Worm (Caenorhabditis elegans): Measurements from ENCODE around the gene set-8.

The set-8 gene

ce11 chrX:13414974-13415373 lies 31.5 kb upstream of the set-8 start (continued):
- no peak for TF ChIP-seq unc-130 (GFP tag; optimal IDR thresholded peaks at IDR 0.05)
- TF ChIP-seq K12H6.12 (tag; optimal IDR thresholded peaks at IDR 0.05): no peak
- no peak for TF ChIP-seq F33H1.4 (GFP tag; IDR thresholded peaks at IDR 0.05)
- TF ChIP-seq hsf-1 (GFP tag; IDR thresholded peaks at IDR 0.05): no peak
- no peak for TF ChIP-seq dpff-1 (tag; optimal IDR thresholded peaks at IDR 0.05)
- TF ChIP-seq Y95B8A.8 (GFP tag; IDR thresholded peaks at IDR 0.05): no peak
- peak; percentile 12 for TF ChIP-seq T07F8.4 (tag; optimal IDR thresholded peaks at IDR 0.05)
- peak; percentile 26 to 48 for TF ChIP-seq rec-8 (tag; optimal IDR thresholded peaks at IDR 0.05)
- TF ChIP-seq egl-18 (GFP tag; IDR thresholded peaks at IDR 0.05): no peak
- no peak for TF ChIP-seq lin-54 (GFP tag; optimal IDR thresholded peaks at IDR 0.05)
- no peak for TF ChIP-seq tbx-9 (tag; optimal IDR thresholded peaks at IDR 0.05; ENCODE audit: borderline replicate concordance)
- no peak for TF ChIP-seq F52B5.7 (tag; optimal IDR thresholded peaks at IDR 0.05)
- no peak for TF ChIP-seq ztf-22 (GFP tag; optimal IDR thresholded peaks at IDR 0.05)
- TF ChIP-seq hlh-12 (tag; optimal IDR thresholded peaks at IDR 0.05): no peak
- peak; percentile 39 for TF ChIP-seq snpc-1.3 (tag; optimal IDR thresholded peaks at IDR 0.05; ENCODE audit: insufficient read depth)
- TF ChIP-seq ama-1 (optimal IDR thresholded peaks at IDR 0.05): no peak
- peak in 1 of 2 experiments; percentile 58 for TF ChIP-seq ama-1 (GFP tag; optimal IDR thresholded peaks at IDR 0.05)
- TF ChIP-seq egrh-3 (GFP tag; IDR thresholded peaks at IDR 0.05): no peak
- TF ChIP-seq mcd-1 (GFP tag; IDR thresholded peaks at IDR 0.05): no peak; the same call in 1 of the 2 replicates
- no peak for TF ChIP-seq cebp-2 (GFP tag; IDR thresholded peaks at IDR 0.05)
- TF ChIP-seq rpc-1 (optimal IDR thresholded peaks at IDR 0.05): peak; percentile 69
- peak; percentile 79 for TF ChIP-seq rpc-1 (tag; optimal IDR thresholded peaks at IDR 0.05)
- no peak for TF ChIP-seq ztf-6 (GFP tag; IDR thresholded peaks at IDR 0.05)
- TF ChIP-seq unc-62 (GFP tag; optimal IDR thresholded peaks at IDR 0.05): no peak
- TF ChIP-seq pha-4 (tag; optimal IDR thresholded peaks at IDR 0.05): no peak
- TF ChIP-seq lin-26 (GFP tag; IDR thresholded peaks at IDR 0.05): peak; percentile 69
- no peak for TF ChIP-seq ccch-3 (GFP tag; optimal IDR thresholded peaks at IDR 0.05)
- no peak for TF ChIP-seq nhr-179 (tag; optimal IDR thresholded peaks at IDR 0.05)
- TF ChIP-seq F57A8.1 (GFP tag; optimal IDR thresholded peaks at IDR 0.05): no peak
- TF ChIP-seq C17E4.6 (GFP tag; IDR thresholded peaks at IDR 0.05): no peak
- TF ChIP-seq die-1 (tag; optimal IDR thresholded peaks at IDR 0.05): peak; percentile 65
- TF ChIP-seq mxl-1 (tag; optimal IDR thresholded peaks at IDR 0.05): peak; percentile 33
- TF ChIP-seq F39B2.1 (GFP tag; IDR thresholded peaks at IDR 0.05): no peak
- no peak for TF ChIP-seq Y53G8AR.9 (GFP tag; conservative IDR thresholded peaks at IDR 0.05)
- TF ChIP-seq F57C9.4 (tag; optimal IDR thresholded peaks at IDR 0.05): no peak
- TF ChIP-seq chd-7 (tag; optimal IDR thresholded peaks at IDR 0.05): peak; percentile 55
- TF ChIP-seq cebp-1 (GFP tag; IDR thresholded peaks at IDR 0.05): no peak
- TF ChIP-seq cebp-1 (tag; optimal IDR thresholded peaks at IDR 0.05): no peak
- peak; percentile 78 for TF ChIP-seq nhr-90 (tag; optimal IDR thresholded peaks at IDR 0.05)
- no peak for TF ChIP-seq ceh-58 (GFP tag; IDR thresholded peaks at IDR 0.05)
- no peak for TF ChIP-seq aptf-3 (GFP tag; IDR thresholded peaks at IDR 0.05)
- TF ChIP-seq dpl-1 (GFP tag; optimal IDR thresholded peaks at IDR 0.05): no peak
- peak; percentile 43 for TF ChIP-seq lin-40 (tag; optimal IDR thresholded peaks at IDR 0.05)
- no peak for TF ChIP-seq F55B11.4 (tag; optimal IDR thresholded peaks at IDR 0.05; ENCODE audit: borderline replicate concordance, insufficient read depth)
- TF ChIP-seq nhr-27 (tag; optimal IDR thresholded peaks at IDR 0.05): no peak
- no peak for TF ChIP-seq attf-5 (GFP tag; optimal IDR thresholded peaks at IDR 0.05)
- no peak; the same call in 1 of the 2 replicates for TF ChIP-seq pbrm-1 (GFP tag; IDR thresholded peaks at IDR 0.05)
- TF ChIP-seq ceh-40 (GFP tag; IDR thresholded peaks at IDR 0.05): 0 out of 2 replicates have a peak, but pooled peaks have one; percentile 61
- TF ChIP-seq D2030.7 (GFP tag; IDR thresholded peaks at IDR 0.05): peak; percentile 50
- no peak for TF ChIP-seq fkh-3 (tag; optimal IDR thresholded peaks at IDR 0.05)
- no peak for TF ChIP-seq bed-1 (GFP tag; IDR thresholded peaks at IDR 0.05)
